Fruit fly (Drosophila melanogaster) whole organism, embryonic: ENCODE data around the gene CG32354.

Source experiments
- ATbp ChIP-seq: fragments of 200-800 bp; sonication (Bioruptor generic); optimal IDR thresholded peaks from 2 replicates; lab custom pipeline; 2017; ENCODE audit warnings: missing biosample characterization, mild to moderate bottlenecking, missing genetic modification characterization, missing genetic modification reagents
- Antp ChIP-seq: fragments of 200-800 bp; sonication (Bioruptor generic); optimal IDR thresholded peaks from 3 replicates; lab custom pipeline; 2016; ENCODE audit warnings: missing biosample characterization, missing genetic modification characterization
- Blimp-1 ChIP-seq: fragments of 200-800 bp; sonication (Bioruptor generic); optimal IDR thresholded peaks from 3 replicates; lab custom pipeline; 2018; ENCODE audit warnings: missing biosample characterization, missing genetic modification characterization, mild to moderate bottlenecking, moderate library complexity, missing genetic modification reagents
- C15 ChIP-seq: fragments of 200-800 bp; sonication (Bioruptor generic); IDR thresholded peaks from 3 replicates; pipeline ENCODE4 v1.3.6; 2022; ENCODE audit warnings: missing biosample characterization, missing genetic modification characterization
- CG10979 ChIP-seq: fragments of 200-800 bp; sonication (Bioruptor generic); optimal IDR thresholded peaks from 2 replicates; lab custom pipeline; 2018; ENCODE audit warnings: missing biosample characterization, mild to moderate bottlenecking, missing genetic modification characterization, moderate library complexity
- CG12391 ChIP-seq: fragments of 200-800 bp; sonication (Bioruptor generic); optimal IDR thresholded peaks from 3 replicates; lab custom pipeline; 2018; ENCODE audit warnings: missing biosample characterization, mild to moderate bottlenecking, missing genetic modification characterization, moderate library complexity
- CG14050 ChIP-seq: fragments of 200-800 bp; sonication (Bioruptor generic); IDR thresholded peaks from 3 replicates; pipeline ENCODE4 v1.3.6; 2022; ENCODE audit warnings: missing biosample characterization, missing genetic modification characterization
- CG17359 ChIP-seq: fragments of 200-800 bp; sonication (Bioruptor generic); optimal IDR thresholded peaks from 3 replicates; lab custom pipeline; 2018; ENCODE audit warnings: missing biosample characterization, mild to moderate bottlenecking, missing genetic modification characterization, moderate library complexity
- CG1832 ChIP-seq: fragments of 200-800 bp; sonication (Bioruptor generic); optimal IDR thresholded peaks from 2 replicates; lab custom pipeline; 2017; ENCODE audit warnings: missing biosample characterization, mild to moderate bottlenecking, missing genetic modification characterization, inconsistent platforms
- CG2712 ChIP-seq: fragments of 200-800 bp; optimal IDR thresholded peaks from 3 replicates; lab custom pipeline; 2019; ENCODE audit warnings: missing biosample characterization, mild to moderate bottlenecking, missing genetic modification characterization, moderate library complexity
- CG2875 ChIP-seq: fragments of 200-800 bp; sonication (Bioruptor generic); optimal IDR thresholded peaks from 2 replicates; lab custom pipeline; 2017; ENCODE audit warnings: missing biosample characterization, mild to moderate bottlenecking, missing genetic modification characterization, missing genetic modification reagents
- CG30403 ChIP-seq: fragments of 200-800 bp; sonication (Bioruptor generic); optimal IDR thresholded peaks from 3 replicates; lab custom pipeline; 2016; ENCODE audit warnings: missing biosample characterization, missing genetic modification characterization
- CG31441 ChIP-seq: fragments of 200-800 bp; sonication (Bioruptor generic); IDR thresholded peaks from 2 replicates; pipeline ENCODE4 v1.3.6; 2022; ENCODE audit warnings: missing biosample characterization, missing genetic modification characterization
- CG32772 ChIP-seq: fragments of 200-800 bp; sonication (Bioruptor generic); IDR thresholded peaks from 2 replicates; pipeline ENCODE4 v1.3.6; 2022; ENCODE audit warnings: missing biosample characterization, missing genetic modification characterization
- CG3407 ChIP-seq: fragments of 200-800 bp; sonication (Bioruptor generic); optimal IDR thresholded peaks from 2 replicates; lab custom pipeline; 2018; ENCODE audit warnings: missing biosample characterization, mild to moderate bottlenecking, missing genetic modification characterization
- CG4404 ChIP-seq: fragments of 200-800 bp; sonication (Bioruptor generic); IDR thresholded peaks from 2 replicates; pipeline ENCODE4 v1.3.6; 2022; ENCODE audit warnings: missing biosample characterization, missing genetic modification characterization
- CG4424 ChIP-seq: fragments of 200-800 bp; sonication (Bioruptor generic); optimal IDR thresholded peaks from 3 replicates; lab custom pipeline; 2016; ENCODE audit warnings: missing biosample characterization, missing genetic modification characterization
- CG4820 ChIP-seq: fragments of 200-800 bp; sonication (Bioruptor generic); optimal IDR thresholded peaks from 3 replicates; lab custom pipeline; 2016; ENCODE audit warnings: missing biosample characterization, missing genetic modification characterization
- CG6689 ChIP-seq: fragments of 200-800 bp; sonication (Bioruptor generic); IDR thresholded peaks from 2 replicates; pipeline ENCODE4 v1.3.6; 2022; ENCODE audit warnings: missing biosample characterization, missing genetic modification characterization
- CG8944 ChIP-seq: fragments of 200-800 bp; sonication (Bioruptor generic); optimal IDR thresholded peaks from 3 replicates; lab custom pipeline; 2016; ENCODE audit warnings: missing biosample characterization, missing genetic modification characterization
- D ChIP-seq, 2 experiments: fragments of 200-800 bp in 1 of 2; fragments of >200 bp in 1 of 2; sonication (Bioruptor generic) in 1 of 2; optimal IDR thresholded peaks; 2 replicates in 1 of 2; 3 replicates in 1 of 2; lab custom pipeline; 2017; ENCODE audit warnings: mild to moderate bottlenecking in 1 of 2, missing biosample characterization in 1 of 2, missing genetic modification characterization in 1 of 2, missing genetic modification reagents in 1 of 2
- Deaf1 ChIP-seq: fragments of 200-800 bp; optimal IDR thresholded peaks from 3 replicates; lab custom pipeline; 2019; ENCODE audit warnings: missing biosample characterization, mild to moderate bottlenecking, missing genetic modification characterization, moderate library complexity
- E2f1 ChIP-seq: fragments of 200-800 bp; sonication (Bioruptor generic); IDR thresholded peaks from 2 replicates; pipeline ENCODE4 v1.3.6; 2022; ENCODE audit warnings: missing biosample characterization, missing genetic modification characterization
- Gug ChIP-seq: fragments of 200-800 bp; sonication (Bioruptor generic); IDR thresholded peaks from 4 replicates; pipeline ENCODE4 v1.3.6; 2022; ENCODE audit warnings: missing biosample characterization, missing genetic modification characterization
- HLH3B ChIP-seq: fragments of 200-800 bp; sonication (Bioruptor generic); IDR thresholded peaks from 2 replicates; pipeline ENCODE4 v1.3.6; 2022; ENCODE audit warnings: missing biosample characterization, missing genetic modification characterization
- Oli ChIP-seq: fragments of 200-800 bp; sonication (Bioruptor generic); optimal IDR thresholded peaks from 2 replicates; lab custom pipeline; 2018; ENCODE audit warnings: missing biosample characterization, mild to moderate bottlenecking, missing genetic modification characterization, moderate library complexity
- Sox102F ChIP-seq: fragments of 200-800 bp; sonication (Bioruptor generic); optimal IDR thresholded peaks from 2 replicates; lab custom pipeline; 2018; ENCODE audit warnings: missing biosample characterization, mild to moderate bottlenecking, missing genetic modification characterization, moderate library complexity
- Ssrp ChIP-seq: fragments of 200-800 bp; sonication (Bioruptor generic); optimal IDR thresholded peaks from 2 replicates; lab custom pipeline; 2018; ENCODE audit warnings: missing biosample characterization, mild to moderate bottlenecking, missing genetic modification characterization, moderate library complexity
- az2 ChIP-seq: fragments of 200-800 bp; sonication (Bioruptor generic); optimal IDR thresholded peaks from 3 replicates; lab custom pipeline; 2016; ENCODE audit warnings: missing biosample characterization, missing genetic modification characterization
- bab2 ChIP-seq: fragments of 200-800 bp; sonication (Bioruptor generic); optimal IDR thresholded peaks from 2 replicates; lab custom pipeline; 2016; ENCODE audit warnings: missing biosample characterization, missing genetic modification characterization
- bigmax ChIP-seq: fragments of 200-800 bp; sonication (Bioruptor generic); optimal IDR thresholded peaks from 2 replicates; lab custom pipeline; 2018; ENCODE audit warnings: missing biosample characterization, mild to moderate bottlenecking, missing genetic modification characterization
- chn ChIP-seq: fragments of 200-800 bp; sonication (Bioruptor generic); optimal IDR thresholded peaks from 2 replicates; lab custom pipeline; 2016; ENCODE audit warnings: missing biosample characterization, missing genetic modification characterization
- dpn ChIP-seq, 2 experiments: fragments of 200-800 bp; sonication (Bioruptor generic); optimal IDR thresholded peaks; 3 replicates each; lab custom pipeline; 2016; ENCODE audit warnings: missing biosample characterization in 2 of 2, missing genetic modification characterization in 2 of 2
- fd96Cb ChIP-seq: fragments of 200-800 bp; sonication (Bioruptor generic); optimal IDR thresholded peaks from 2 replicates; lab custom pipeline; 2018; ENCODE audit warnings: missing biosample characterization, mild to moderate bottlenecking, missing genetic modification characterization, moderate library complexity
- ind ChIP-seq: fragments of 200-800 bp; sonication (Bioruptor generic); optimal IDR thresholded peaks from 3 replicates; lab custom pipeline; 2016; ENCODE audit warnings: missing biosample characterization, missing genetic modification characterization
- nmo ChIP-seq: fragments of 200-800 bp; sonication (Bioruptor generic); optimal IDR thresholded peaks from 2 replicates; lab custom pipeline; 2018; ENCODE audit warnings: missing biosample characterization, mild to moderate bottlenecking, missing genetic modification characterization, moderate library complexity
- org-1 ChIP-seq: fragments of 200-800 bp; sonication (Bioruptor generic); optimal IDR thresholded peaks from 2 replicates; lab custom pipeline; 2017; ENCODE audit warnings: missing biosample characterization, missing genetic modification characterization
- pan ChIP-seq, 4 experiments: fragments of >200 bp in 3 of 4; fragments of 200-800 bp in 1 of 4; sonication (Bioruptor generic) in 1 of 4; optimal IDR thresholded peaks in 3 of 4; IDR thresholded peaks in 1 of 4; 2 replicates each; pipeline versions ENCODE4 v1.3.6 to Lab custom; 2017 to 2022; ENCODE audit warnings: missing biosample characterization in 2 of 4, missing genetic modification characterization in 2 of 4, mixed read lengths in 1 of 4
- phol ChIP-seq: fragments of 200-800 bp; sonication (Bioruptor generic); optimal IDR thresholded peaks from 3 replicates; lab custom pipeline; 2018; ENCODE audit warnings: missing biosample characterization, mild to moderate bottlenecking, missing genetic modification characterization, moderate library complexity
- pnt ChIP-seq: fragments of 200-800 bp; sonication (Bioruptor generic); optimal IDR thresholded peaks from 3 replicates; lab custom pipeline; 2016; ENCODE audit warnings: missing biosample characterization, missing genetic modification characterization
- prd ChIP-seq, 3 experiments: fragments of >200 bp in 2 of 3; fragments of 200-800 bp in 1 of 3; sonication (Bioruptor generic) in 1 of 3; optimal IDR thresholded peaks in 2 of 3; IDR thresholded peaks in 1 of 3; 2 replicates in 2 of 3; 3 replicates in 1 of 3; pipeline versions ENCODE4 v1.3.6 to Lab custom; 2017 to 2022; ENCODE audit warnings: missing biosample characterization in 1 of 3, missing genetic modification characterization in 1 of 3
- pum ChIP-seq: fragments of 200-800 bp; sonication (Bioruptor generic); optimal IDR thresholded peaks from 2 replicates; lab custom pipeline; 2016; ENCODE audit warnings: missing biosample characterization, missing genetic modification characterization
- row ChIP-seq: fragments of 200-800 bp; sonication (Bioruptor generic); IDR thresholded peaks from 3 replicates; pipeline ENCODE4 v1.3.6; 2022; ENCODE audit warnings: missing biosample characterization, missing genetic modification characterization
- sens ChIP-seq: fragments of 200-800 bp; sonication (Bioruptor generic); peaks from one replicate; lab custom pipeline; 2016; ENCODE audit warnings: missing biosample characterization, missing genetic modification characterization
- slbo ChIP-seq: fragments of 200-800 bp; sonication (Bioruptor generic); IDR thresholded peaks from 2 replicates; pipeline ENCODE4 v1.3.6; 2022; ENCODE audit warnings: missing biosample characterization, missing genetic modification characterization
- stc ChIP-seq: fragments of 200-800 bp; sonication (Bioruptor generic); IDR thresholded peaks from 2 replicates; pipeline ENCODE4 v1.3.6; 2022; ENCODE audit warnings: missing biosample characterization, missing genetic modification characterization
- tx ChIP-seq: fragments of 200-800 bp; sonication (Bioruptor generic); optimal IDR thresholded peaks from 2 replicates; lab custom pipeline; 2016; ENCODE audit warnings: missing biosample characterization, missing genetic modification characterization
- vfl ChIP-seq: fragments of 200-800 bp; sonication (Bioruptor generic); optimal IDR thresholded peaks from 2 replicates; lab custom pipeline; 2016; ENCODE audit warnings: missing biosample characterization, missing genetic modification characterization
- zfh1 ChIP-seq: fragments of 200-800 bp; sonication (Bioruptor generic); IDR thresholded peaks from 3 replicates; pipeline ENCODE4 v1.3.6; 2022; ENCODE audit warnings: missing biosample characterization, missing genetic modification characterization

CG32354 gene

DNA sequence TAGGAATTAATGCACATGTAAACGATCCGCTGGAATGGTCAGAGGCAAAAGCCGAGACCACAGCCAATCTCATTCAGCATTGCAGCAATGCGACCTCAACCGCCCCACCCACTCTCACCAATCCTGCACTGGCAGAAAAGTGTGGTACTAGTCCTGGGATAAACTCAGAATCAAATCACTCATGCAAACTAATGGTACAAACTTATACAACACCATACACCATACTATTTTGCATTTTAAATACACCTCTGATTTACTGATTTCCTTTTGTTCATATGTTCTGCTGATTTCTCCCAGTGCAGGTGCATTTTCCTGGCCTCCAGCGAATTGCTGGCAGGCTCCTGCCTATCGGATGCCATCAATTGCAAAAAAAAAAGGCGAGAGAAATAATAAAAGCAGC lies 3.0 kb downstream of the CG32354 start:
- TF ChIP-seq Ssrp (tag; lab: Kevin White, UChicago) = peak; percentile 29
- TF ChIP-seq CG4424 (GFP tag; lab: Kevin White, UChicago) = peak; percentile 19
- TF ChIP-seq CG17359 (tag; lab: Kevin White, UChicago) = peak; percentile 37
- no peak for TF ChIP-seq Deaf1 (tag; lab: Kevin White, UChicago)
- no peak for TF ChIP-seq bigmax (GFP tag; lab: Kevin White, UChicago)
- no peak for TF ChIP-seq prd (optimal IDR thresholded peaks at IDR 0.05; lab: Kevin White, UChicago)
- peak; percentile 53; the same call in 2 of the 3 replicates for TF ChIP-seq prd (GFP tag; IDR thresholded peaks at IDR 0.05; lab: Robert Waterston, UW)
- TF ChIP-seq CG4404 = no peak
- peak; percentile 12 for TF ChIP-seq CG4820 (GFP tag; lab: Kevin White, UChicago)
- TF ChIP-seq CG12391 = no peak
- peak; percentile 10 for TF ChIP-seq pnt (GFP tag; lab: Kevin White, UChicago)
- TF ChIP-seq D (optimal IDR thresholded peaks at IDR 0.05; lab: Kevin White, UChicago) = no peak
- TF ChIP-seq D (GFP tag; optimal IDR thresholded peaks at IDR 0.05; lab: Kevin White, UChicago) = peak; percentile 7
- peak; percentile 39; the same call in 1 of the 2 replicates for TF ChIP-seq HLH3B (GFP tag; lab: Robert Waterston, UW)
- no peak for TF ChIP-seq C15 (GFP tag; lab: Robert Waterston, UW)
- TF ChIP-seq CG6689 = peak; percentile 19; the same call in 1 of the 2 replicates
- no peak for TF ChIP-seq vfl (GFP tag; lab: Kevin White, UChicago)
- peak; percentile 33 for TF ChIP-seq bab2 (GFP tag; lab: Kevin White, UChicago)
- TF ChIP-seq org-1 (GFP tag; lab: Kevin White, UChicago) = peak; percentile 7
- peak; percentile 24 for TF ChIP-seq CG3407 (GFP tag; lab: Kevin White, UChicago)
- TF ChIP-seq CG2712 (tag; lab: Kevin White, UChicago) = peak; percentile 32
- peak; percentile 80 for TF ChIP-seq sens (GFP tag; lab: Kevin White, UChicago)
- peak; percentile 35; the same call in 1 of the 4 replicates for TF ChIP-seq Gug
- peak; percentile 0 for TF ChIP-seq CG2875
- no peak; the same call in 1 of the 2 replicates for TF ChIP-seq CG31441 (GFP tag; lab: Robert Waterston, UW)
- TF ChIP-seq CG32772 (GFP tag; lab: Robert Waterston, UW) = 0 out of 2 replicates have a peak, but pooled peaks have one; percentile 20
- TF ChIP-seq pum (GFP tag; lab: Kevin White, UChicago) = peak; percentile 17
- TF ChIP-seq stc (GFP tag; lab: Robert Waterston, UW) = 0 out of 2 replicates have a peak, but pooled peaks have one; percentile 17
- peak; percentile 19 for TF ChIP-seq az2 (GFP tag; lab: Kevin White, UChicago)
- TF ChIP-seq fd96Cb (tag; lab: Kevin White, UChicago) = peak; percentile 43
- no peak for TF ChIP-seq chn (GFP tag; lab: Kevin White, UChicago)
- peak; percentile 64; the same call in 1 of the 3 replicates for TF ChIP-seq zfh1 (GFP tag; lab: Robert Waterston, UW)
- peak; percentile 18 for TF ChIP-seq CG8944 (GFP tag; lab: Kevin White, UChicago)
- peak; percentile 34; the same call in 1 of the 2 replicates for TF ChIP-seq E2f1
- TF ChIP-seq Oli (tag; lab: Kevin White, UChicago) = peak; percentile 16
- no peak for TF ChIP-seq CG14050
- TF ChIP-seq dpn (GFP tag; optimal IDR thresholded peaks at IDR 0.05; lab: Kevin White, UChicago) = peak in 1 of 2 experiments; percentile 18
- peak; percentile 47 for TF ChIP-seq Blimp-1
- no peak for TF ChIP-seq pan (optimal IDR thresholded peaks at IDR 0.05; lab: Kevin White, UChicago)
- no peak for TF ChIP-seq pan (GFP tag; optimal IDR thresholded peaks at IDR 0.05 in 1 of 2, IDR thresholded peaks at IDR 0.05 in 1 of 2)
- peak; percentile 42 for TF ChIP-seq nmo (GFP tag; lab: Kevin White, UChicago)
- no peak for TF ChIP-seq CG30403
- TF ChIP-seq ATbp (GFP tag; lab: Kevin White, UChicago) = peak; percentile 54
- TF ChIP-seq phol (tag; lab: Kevin White, UChicago) = peak; percentile 33
- TF ChIP-seq slbo (GFP tag; lab: Robert Waterston, UW) = 0 out of 2 replicates have a peak, but pooled peaks have one; percentile 20
- TF ChIP-seq CG10979 (tag; lab: Kevin White, UChicago) = peak; percentile 29
- TF ChIP-seq row (GFP tag; lab: Robert Waterston, UW) = 0 out of 3 replicates have a peak, but pooled peaks have one; percentile 22
- peak; percentile 53 for TF ChIP-seq Sox102F (GFP tag; lab: Kevin White, UChicago)
- TF ChIP-seq ind (GFP tag; lab: Kevin White, UChicago) = peak; percentile 13
- no peak for TF ChIP-seq CG1832
- no peak for TF ChIP-seq tx (GFP tag; lab: Kevin White, UChicago)
- peak; percentile 51 for TF ChIP-seq Antp (GFP tag; lab: Kevin White, UChicago)
